Fruit fly (Drosophila melanogaster) whole organism, prepupa: ENCODE data around the gene CG13053.

Source experiments
- Blimp-1 ChIP-seq: fragments of 200-800 bp; sonication (Bioruptor generic); optimal IDR thresholded peaks from 3 replicates; lab custom pipeline; 2017; ENCODE audit warnings: missing biosample characterization, missing genetic modification characterization, mild to moderate bottlenecking, moderate library complexity, missing genetic modification reagents
- CG10631 ChIP-seq: fragments of 200-800 bp; sonication (Bioruptor generic); optimal IDR thresholded peaks from 2 replicates; lab custom pipeline; 2016; ENCODE audit warnings: missing biosample characterization, missing genetic modification characterization
- CG10669 ChIP-seq: fragments of 200-800 bp; sonication (Bioruptor generic); optimal IDR thresholded peaks from 3 replicates; lab custom pipeline; 2018; ENCODE audit warnings: missing biosample characterization, mild to moderate bottlenecking, missing genetic modification characterization, moderate library complexity
- CG11294 ChIP-seq: fragments of 200-800 bp; sonication (Bioruptor generic); IDR thresholded peaks from 2 replicates; pipeline ENCODE4 v1.3.6; 2022; ENCODE audit warnings: missing biosample characterization, missing genetic modification characterization
- CG11902 ChIP-seq: fragments of 200-800 bp; sonication (Bioruptor generic); optimal IDR thresholded peaks from 3 replicates; lab custom pipeline; 2016; ENCODE audit warnings: missing biosample characterization, missing genetic modification characterization
- CG15336 ChIP-seq: fragments of 200-800 bp; sonication (Bioruptor generic); IDR thresholded peaks from 2 replicates; pipeline ENCODE4 v1.3.6; 2022; ENCODE audit warnings: missing biosample characterization, missing genetic modification characterization
- CG1621 ChIP-seq: fragments of 200-800 bp; sonication (Bioruptor generic); optimal IDR thresholded peaks from 3 replicates; lab custom pipeline; 2018; ENCODE audit warnings: missing biosample characterization, mild to moderate bottlenecking, missing genetic modification characterization
- CG16779 ChIP-seq: fragments of 200-800 bp; sonication (Bioruptor generic); optimal IDR thresholded peaks from 3 replicates; lab custom pipeline; 2017; ENCODE audit warnings: missing biosample characterization, mild to moderate bottlenecking, missing genetic modification characterization
- CG3032 ChIP-seq: fragments of 200-800 bp; optimal IDR thresholded peaks from 2 replicates; lab custom pipeline; 2019; ENCODE audit warnings: missing biosample characterization, mild to moderate bottlenecking, missing genetic modification characterization, moderate library complexity
- CG31627 ChIP-seq: fragments of 200-800 bp; sonication (Bioruptor generic); optimal IDR thresholded peaks from 3 replicates; lab custom pipeline; 2016; ENCODE audit warnings: missing biosample characterization, missing genetic modification characterization
- CG32006 ChIP-seq: fragments of 200-800 bp; sonication (Bioruptor generic); optimal IDR thresholded peaks from 3 replicates; lab custom pipeline; 2017; ENCODE audit warnings: missing biosample characterization, mild to moderate bottlenecking, missing genetic modification characterization
- CG34406 ChIP-seq: fragments of 200-800 bp; sonication (Bioruptor generic); optimal IDR thresholded peaks from 3 replicates; lab custom pipeline; 2016; ENCODE audit warnings: missing biosample characterization, missing genetic modification characterization
- CG3919 ChIP-seq: fragments of 200-800 bp; sonication (Bioruptor generic); optimal IDR thresholded peaks from 3 replicates; lab custom pipeline; 2016; ENCODE audit warnings: missing biosample characterization, missing genetic modification characterization
- CG4318 ChIP-seq: fragments of 200-800 bp; sonication (Bioruptor generic); optimal IDR thresholded peaks from 3 replicates; lab custom pipeline; 2017; ENCODE audit warnings: missing biosample characterization, mild to moderate bottlenecking, missing genetic modification characterization
- CG6163 ChIP-seq: fragments of 200-800 bp; sonication (Bioruptor generic); IDR thresholded peaks from 3 replicates; pipeline ENCODE4 v1.3.6; 2022; ENCODE audit warnings: missing biosample characterization, missing genetic modification characterization
- CG6276 ChIP-seq: fragments of 200-800 bp; sonication (Bioruptor generic); optimal IDR thresholded peaks from 2 replicates; lab custom pipeline; 2017; ENCODE audit warnings: missing biosample characterization, mild to moderate bottlenecking, missing genetic modification characterization
- CG6792 ChIP-seq: fragments of 200-800 bp; sonication (Bioruptor generic); optimal IDR thresholded peaks from 3 replicates; lab custom pipeline; 2016; ENCODE audit warnings: missing biosample characterization, missing genetic modification characterization
- CG6808 ChIP-seq: fragments of 200-800 bp; sonication (Bioruptor generic); optimal IDR thresholded peaks from 3 replicates; lab custom pipeline; 2017; ENCODE audit warnings: missing biosample characterization, missing genetic modification characterization, mild to moderate bottlenecking, moderate library complexity, missing genetic modification reagents
- CG6854 ChIP-seq: fragments of 200-800 bp; sonication (Bioruptor generic); optimal IDR thresholded peaks from 2 replicates; lab custom pipeline; 2017; ENCODE audit warnings: missing biosample characterization, mild to moderate bottlenecking, missing genetic modification characterization
- CG7368 ChIP-seq: fragments of 200-800 bp; sonication (Bioruptor generic); optimal IDR thresholded peaks from 3 replicates; lab custom pipeline; 2016; ENCODE audit warnings: missing biosample characterization, missing genetic modification characterization
- CG8119 ChIP-seq: fragments of 200-800 bp; sonication (Bioruptor generic); IDR thresholded peaks from 3 replicates; pipeline ENCODE4 v1.3.6; 2022; ENCODE audit warnings: missing biosample characterization, missing genetic modification characterization
- CG8319 ChIP-seq: fragments of 200-800 bp; sonication (Bioruptor generic); optimal IDR thresholded peaks from 3 replicates; lab custom pipeline; 2016; ENCODE audit warnings: missing biosample characterization, missing genetic modification characterization
- CG8632 ChIP-seq: fragments of 200-800 bp; sonication (Bioruptor generic); optimal IDR thresholded peaks from 3 replicates; lab custom pipeline; 2016; ENCODE audit warnings: missing biosample characterization, missing genetic modification characterization
- CG9139 ChIP-seq: fragments of 200-800 bp; sonication (Bioruptor generic); optimal IDR thresholded peaks from 3 replicates; lab custom pipeline; 2017; ENCODE audit warnings: missing biosample characterization, mild to moderate bottlenecking, missing genetic modification characterization
- Eip75B ChIP-seq: fragments of 200-800 bp; sonication (Bioruptor generic); optimal IDR thresholded peaks from 3 replicates; lab custom pipeline; 2016; ENCODE audit warnings: missing biosample characterization, missing genetic modification characterization
- Eip78C ChIP-seq: fragments of 200-800 bp; sonication (Bioruptor generic); peaks from one replicate; lab custom pipeline; 2016; ENCODE audit warnings: missing biosample characterization, missing genetic modification characterization
- Ets21C ChIP-seq: fragments of 200-800 bp; sonication (Bioruptor generic); optimal IDR thresholded peaks from 3 replicates; lab custom pipeline; 2016; ENCODE audit warnings: missing biosample characterization, missing genetic modification characterization
- Ets96B ChIP-seq: fragments of 200-800 bp; optimal IDR thresholded peaks from 2 replicates; lab custom pipeline; 2019; ENCODE audit warnings: missing biosample characterization, mild to moderate bottlenecking, missing genetic modification characterization, moderate library complexity
- Gug ChIP-seq: fragments of 200-800 bp; sonication (Bioruptor generic); IDR thresholded peaks from 2 replicates; pipeline ENCODE4 v1.3.6; 2022; ENCODE audit warnings: missing biosample characterization, missing genetic modification characterization
- Hr38 ChIP-seq: sonication (Bioruptor generic); optimal IDR thresholded peaks from 2 replicates; lab custom pipeline; 2016; ENCODE audit warnings: missing biosample characterization, missing genetic modification characterization
- Hr39 ChIP-seq: fragments of 200-800 bp; sonication (Bioruptor generic); optimal IDR thresholded peaks from 2 replicates; lab custom pipeline; 2016; ENCODE audit warnings: missing biosample characterization, missing genetic modification characterization
- Hr4 ChIP-seq: fragments of 200-800 bp; sonication (Bioruptor generic); optimal IDR thresholded peaks from 3 replicates; lab custom pipeline; 2016; ENCODE audit warnings: missing biosample characterization, missing genetic modification characterization
- Lpt ChIP-seq: fragments of 200-800 bp; sonication (Bioruptor generic); optimal IDR thresholded peaks from 3 replicates; lab custom pipeline; 2016; ENCODE audit warnings: missing biosample characterization, missing genetic modification characterization
- Met ChIP-seq: fragments of 200-800 bp; sonication (Bioruptor generic); optimal IDR thresholded peaks from 3 replicates; lab custom pipeline; 2016; ENCODE audit warnings: missing biosample characterization, missing genetic modification characterization
- OdsH ChIP-seq: fragments of 200-800 bp; sonication (Bioruptor generic); optimal IDR thresholded peaks from 3 replicates; lab custom pipeline; 2016; ENCODE audit warnings: missing biosample characterization, missing genetic modification characterization
- Smox ChIP-seq: fragments of 200-800 bp; sonication (Bioruptor generic); optimal IDR thresholded peaks from 3 replicates; lab custom pipeline; 2016; ENCODE audit warnings: missing biosample characterization, missing genetic modification characterization
- Sox102F ChIP-seq: fragments of 200-800 bp; sonication (Bioruptor generic); optimal IDR thresholded peaks from 2 replicates; lab custom pipeline; 2016; ENCODE audit warnings: missing biosample characterization, mild to moderate bottlenecking, missing genetic modification characterization
- Sox15 ChIP-seq: fragments of 200-800 bp; sonication (Bioruptor generic); optimal IDR thresholded peaks from 3 replicates; lab custom pipeline; 2016; ENCODE audit warnings: missing biosample characterization, missing genetic modification characterization
- achi ChIP-seq: fragments of 200-800 bp; sonication (Bioruptor generic); optimal IDR thresholded peaks from 3 replicates; lab custom pipeline; 2016; ENCODE audit warnings: missing biosample characterization, missing genetic modification characterization
- cyc ChIP-seq: fragments of 200-800 bp; sonication (Bioruptor generic); optimal IDR thresholded peaks from 3 replicates; lab custom pipeline; 2016; ENCODE audit warnings: missing biosample characterization, missing genetic modification characterization
- dsx ChIP-seq: fragments of 200-800 bp; optimal IDR thresholded peaks from 3 replicates; lab custom pipeline; 2019; ENCODE audit warnings: missing biosample characterization, mild to moderate bottlenecking, missing genetic modification characterization, moderate library complexity; ENCODE audit not compliant: poor library complexity, severe bottlenecking
- esn ChIP-seq: fragments of 200-800 bp; sonication (Bioruptor generic); optimal IDR thresholded peaks from 2 replicates; lab custom pipeline; 2016; ENCODE audit warnings: missing biosample characterization, mild to moderate bottlenecking, missing genetic modification characterization, moderate library complexity
- fd59A ChIP-seq: fragments of 200-800 bp; sonication (Bioruptor generic); optimal IDR thresholded peaks from 2 replicates; lab custom pipeline; 2017; ENCODE audit warnings: missing biosample characterization, mild to moderate bottlenecking, missing genetic modification characterization, missing genetic modification reagents
- fd85E ChIP-seq: fragments of 200-800 bp; sonication (Bioruptor generic); optimal IDR thresholded peaks from 3 replicates; lab custom pipeline; 2016; ENCODE audit warnings: missing biosample characterization, missing genetic modification characterization
- fkh ChIP-seq: fragments of 200-800 bp; sonication (Bioruptor generic); optimal IDR thresholded peaks from 3 replicates; lab custom pipeline; 2017; ENCODE audit warnings: missing biosample characterization, mild to moderate bottlenecking, missing genetic modification characterization, moderate library complexity
- lz ChIP-seq: fragments of 200-800 bp; sonication (Bioruptor generic); optimal IDR thresholded peaks from 3 replicates; lab custom pipeline; 2016; ENCODE audit warnings: missing biosample characterization, missing genetic modification characterization
- net ChIP-seq: fragments of 200-800 bp; sonication (Bioruptor generic); optimal IDR thresholded peaks from 3 replicates; lab custom pipeline; 2016; ENCODE audit warnings: missing biosample characterization, missing genetic modification characterization
- pdm3 ChIP-seq: fragments of 200-800 bp; sonication (Bioruptor generic); optimal IDR thresholded peaks from 3 replicates; lab custom pipeline; 2016; ENCODE audit warnings: missing biosample characterization, missing genetic modification characterization
- spab ChIP-seq: fragments of 200-800 bp; sonication (Bioruptor generic); optimal IDR thresholded peaks from 2 replicates; lab custom pipeline; 2017; ENCODE audit warnings: missing biosample characterization, mild to moderate bottlenecking, missing genetic modification characterization, missing genetic modification reagents
- ss ChIP-seq, 2 experiments: fragments of 200-800 bp; sonication (Bioruptor generic); optimal IDR thresholded peaks; 2 replicates in 1 of 2; 3 replicates in 1 of 2; lab custom pipeline; 2017 to 2018; ENCODE audit warnings: mild to moderate bottlenecking in 2 of 2, missing biosample characterization in 2 of 2, missing genetic modification characterization in 2 of 2, moderate library complexity in 1 of 2
- svp ChIP-seq: fragments of 200-800 bp; sonication (Bioruptor generic); peaks from one replicate; lab custom pipeline; 2016; ENCODE audit warnings: missing biosample characterization, missing genetic modification characterization
- topi ChIP-seq: fragments of 200-800 bp; sonication (Bioruptor generic); optimal IDR thresholded peaks from 3 replicates; lab custom pipeline; 2016; ENCODE audit warnings: missing biosample characterization, missing genetic modification characterization
- vri ChIP-seq: fragments of 200-800 bp; sonication (Bioruptor generic); optimal IDR thresholded peaks from 3 replicates; lab custom pipeline; 2016; ENCODE audit warnings: missing biosample characterization, mild to moderate bottlenecking, missing genetic modification characterization

Gene CG13053

DNA sequence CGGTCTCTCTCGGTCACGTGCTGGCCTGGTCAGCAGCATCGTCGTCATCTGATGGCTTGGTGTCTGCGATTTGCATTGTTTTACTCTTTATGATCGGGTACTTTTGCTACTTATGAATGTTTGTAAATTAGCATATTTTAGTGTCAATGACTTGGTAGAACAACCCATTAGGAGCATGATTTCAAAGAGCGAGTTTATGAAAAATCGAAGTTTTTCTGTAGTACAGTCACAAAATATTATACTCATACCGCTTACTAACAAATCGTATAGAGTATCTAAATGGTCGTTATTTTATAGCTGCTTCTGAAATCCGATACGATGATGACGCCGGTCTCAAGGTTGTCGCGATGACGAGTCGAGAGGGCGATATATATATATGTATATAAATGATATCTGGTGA lies 26.7 kb upstream of the CG13053 start:
- TF ChIP-seq spab (GFP tag; lab: Kevin White, UChicago) (peak; percentile 78), pdm3 (peak; percentile 64), Hr4 (GFP tag; lab: Kevin White, UChicago) (no peak), CG31627 (GFP tag; lab: Kevin White, UChicago) (peak; percentile 4), Blimp-1 (GFP tag; lab: Kevin White, UChicago) (no peak), svp (GFP tag; lab: Kevin White, UChicago) (peak; percentile 39), CG10669 (GFP tag; lab: Kevin White, UChicago) (peak; percentile 85), CG6276 (GFP tag; lab: Kevin White, UChicago) (no peak), topi (GFP tag; lab: Kevin White, UChicago) (peak; percentile 35), Eip78C (peak; percentile 93), CG32006 (GFP tag; lab: Kevin White, UChicago) (peak; percentile 9), Met (GFP tag; lab: Kevin White, UChicago) (peak; percentile 19), CG9139 (GFP tag; lab: Kevin White, UChicago) (peak; percentile 47), CG4318 (GFP tag; lab: Kevin White, UChicago) (no peak), cyc (GFP tag; lab: Kevin White, UChicago) (peak; percentile 3), CG3919 (GFP tag; lab: Kevin White, UChicago) (peak; percentile 55), dsx (GFP tag; lab: Kevin White, UChicago) (peak; percentile 77), fkh (no peak), CG3032 (tag; lab: Kevin White, UChicago) (peak; percentile 85), net (GFP tag; lab: Kevin White, UChicago) (peak; percentile 50), Smox (peak; percentile 10), CG6163 (GFP tag; lab: Robert Waterston, UW) (peak; percentile 44; the same call in 1 of the 3 replicates), ss (GFP tag; optimal IDR thresholded peaks at IDR 0.05; lab: Kevin White, UChicago) (peak; percentile 54 to 88), CG6808 (peak; percentile 77), lz (GFP tag; lab: Kevin White, UChicago) (peak; percentile 24), CG6854 (no peak), Sox102F (GFP tag; lab: Kevin White, UChicago) (peak; percentile 12), CG16779 (peak; percentile 30), Gug (GFP tag; lab: Robert Waterston, UW) (no peak), CG10631 (GFP tag; lab: Kevin White, UChicago) (peak; percentile 54), Sox15 (GFP tag; lab: Kevin White, UChicago) (peak; percentile 39), CG8319 (GFP tag; lab: Kevin White, UChicago) (peak; percentile 38), Eip75B (GFP tag; lab: Kevin White, UChicago) (peak; percentile 71), CG8632 (peak; percentile 67), vri (peak; percentile 13), CG34406 (peak; percentile 58), Ets21C (GFP tag; lab: Kevin White, UChicago) (no peak), Hr39 (peak; percentile 29), Hr38 (no peak), CG8119 (no peak), fd85E (no peak), esn (peak; percentile 37), CG1621 (tag; lab: Kevin White, UChicago) (peak; percentile 78), Lpt (no peak), CG7368 (GFP tag; lab: Kevin White, UChicago) (peak; percentile 43), achi (GFP tag; lab: Kevin White, UChicago) (peak; percentile 53), Ets96B (tag; lab: Kevin White, UChicago) (peak; percentile 87), OdsH (GFP tag; lab: Kevin White, UChicago) (peak; percentile 46), CG11902 (peak; percentile 17), fd59A (GFP tag; lab: Kevin White, UChicago) (peak; percentile 79), CG11294 (GFP tag; lab: Robert Waterston, UW) (no peak), CG6792 (GFP tag; lab: Kevin White, UChicago) (peak; percentile 64), CG15336 (no peak)
